Fruit fly (Drosophila melanogaster) whole organism, prepupa: Measurements from ENCODE around the gene Iml1.

ENCODE experiments used
- Blimp-1 ChIP-seq: fragments of 200-800 bp; sonication (Bioruptor generic); optimal IDR thresholded peaks from 3 replicates; lab custom pipeline; 2017; ENCODE audit warnings: missing biosample characterization, missing genetic modification characterization, mild to moderate bottlenecking, moderate library complexity, missing genetic modification reagents
- CG10631 ChIP-seq: fragments of 200-800 bp; sonication (Bioruptor generic); optimal IDR thresholded peaks from 2 replicates; lab custom pipeline; 2016; ENCODE audit warnings: missing biosample characterization, missing genetic modification characterization
- CG11294 ChIP-seq: fragments of 200-800 bp; sonication (Bioruptor generic); IDR thresholded peaks from 2 replicates; pipeline ENCODE4 v1.3.6; 2022; ENCODE audit warnings: missing biosample characterization, missing genetic modification characterization
- CG11762 ChIP-seq: fragments of 200-800 bp; sonication (Bioruptor generic); optimal IDR thresholded peaks from 3 replicates; lab custom pipeline; 2016; ENCODE audit warnings: missing biosample characterization, missing genetic modification characterization; ENCODE audit not compliant: insufficient read depth
- CG11902 ChIP-seq: fragments of 200-800 bp; sonication (Bioruptor generic); optimal IDR thresholded peaks from 3 replicates; lab custom pipeline; 2016; ENCODE audit warnings: missing biosample characterization, missing genetic modification characterization
- CG1621 ChIP-seq: fragments of 200-800 bp; sonication (Bioruptor generic); optimal IDR thresholded peaks from 3 replicates; lab custom pipeline; 2018; ENCODE audit warnings: missing biosample characterization, mild to moderate bottlenecking, missing genetic modification characterization
- CG16779 ChIP-seq: fragments of 200-800 bp; sonication (Bioruptor generic); optimal IDR thresholded peaks from 3 replicates; lab custom pipeline; 2017; ENCODE audit warnings: missing biosample characterization, mild to moderate bottlenecking, missing genetic modification characterization
- CG3032 ChIP-seq: fragments of 200-800 bp; optimal IDR thresholded peaks from 2 replicates; lab custom pipeline; 2019; ENCODE audit warnings: missing biosample characterization, mild to moderate bottlenecking, missing genetic modification characterization, moderate library complexity
- CG31627 ChIP-seq: fragments of 200-800 bp; sonication (Bioruptor generic); optimal IDR thresholded peaks from 3 replicates; lab custom pipeline; 2016; ENCODE audit warnings: missing biosample characterization, missing genetic modification characterization
- CG32006 ChIP-seq: fragments of 200-800 bp; sonication (Bioruptor generic); optimal IDR thresholded peaks from 3 replicates; lab custom pipeline; 2017; ENCODE audit warnings: missing biosample characterization, mild to moderate bottlenecking, missing genetic modification characterization
- CG34406 ChIP-seq: fragments of 200-800 bp; sonication (Bioruptor generic); optimal IDR thresholded peaks from 3 replicates; lab custom pipeline; 2016; ENCODE audit warnings: missing biosample characterization, missing genetic modification characterization
- CG3919 ChIP-seq: fragments of 200-800 bp; sonication (Bioruptor generic); optimal IDR thresholded peaks from 3 replicates; lab custom pipeline; 2016; ENCODE audit warnings: missing biosample characterization, missing genetic modification characterization
- CG4318 ChIP-seq: fragments of 200-800 bp; sonication (Bioruptor generic); optimal IDR thresholded peaks from 3 replicates; lab custom pipeline; 2017; ENCODE audit warnings: missing biosample characterization, mild to moderate bottlenecking, missing genetic modification characterization
- CG6163 ChIP-seq: fragments of 200-800 bp; sonication (Bioruptor generic); IDR thresholded peaks from 3 replicates; pipeline ENCODE4 v1.3.6; 2022; ENCODE audit warnings: missing biosample characterization, missing genetic modification characterization
- CG6276 ChIP-seq: fragments of 200-800 bp; sonication (Bioruptor generic); optimal IDR thresholded peaks from 2 replicates; lab custom pipeline; 2017; ENCODE audit warnings: missing biosample characterization, mild to moderate bottlenecking, missing genetic modification characterization
- CG6792 ChIP-seq: fragments of 200-800 bp; sonication (Bioruptor generic); optimal IDR thresholded peaks from 3 replicates; lab custom pipeline; 2016; ENCODE audit warnings: missing biosample characterization, missing genetic modification characterization
- CG6808 ChIP-seq: fragments of 200-800 bp; sonication (Bioruptor generic); optimal IDR thresholded peaks from 3 replicates; lab custom pipeline; 2017; ENCODE audit warnings: missing biosample characterization, missing genetic modification characterization, mild to moderate bottlenecking, moderate library complexity, missing genetic modification reagents
- CG6854 ChIP-seq: fragments of 200-800 bp; sonication (Bioruptor generic); optimal IDR thresholded peaks from 2 replicates; lab custom pipeline; 2017; ENCODE audit warnings: missing biosample characterization, mild to moderate bottlenecking, missing genetic modification characterization
- CG7368 ChIP-seq: fragments of 200-800 bp; sonication (Bioruptor generic); optimal IDR thresholded peaks from 3 replicates; lab custom pipeline; 2016; ENCODE audit warnings: missing biosample characterization, missing genetic modification characterization
- CG8319 ChIP-seq: fragments of 200-800 bp; sonication (Bioruptor generic); optimal IDR thresholded peaks from 3 replicates; lab custom pipeline; 2016; ENCODE audit warnings: missing biosample characterization, missing genetic modification characterization
- CG8632 ChIP-seq: fragments of 200-800 bp; sonication (Bioruptor generic); optimal IDR thresholded peaks from 3 replicates; lab custom pipeline; 2016; ENCODE audit warnings: missing biosample characterization, missing genetic modification characterization
- CG9139 ChIP-seq: fragments of 200-800 bp; sonication (Bioruptor generic); optimal IDR thresholded peaks from 3 replicates; lab custom pipeline; 2017; ENCODE audit warnings: missing biosample characterization, mild to moderate bottlenecking, missing genetic modification characterization
- Eip75B ChIP-seq: fragments of 200-800 bp; sonication (Bioruptor generic); optimal IDR thresholded peaks from 3 replicates; lab custom pipeline; 2016; ENCODE audit warnings: missing biosample characterization, missing genetic modification characterization
- Eip93F ChIP-seq: fragments of 200-800 bp; sonication (Bioruptor generic); optimal IDR thresholded peaks from 2 replicates; lab custom pipeline; 2016; ENCODE audit warnings: missing biosample characterization, mild to moderate bottlenecking, missing genetic modification characterization
- Ets21C ChIP-seq: fragments of 200-800 bp; sonication (Bioruptor generic); optimal IDR thresholded peaks from 3 replicates; lab custom pipeline; 2016; ENCODE audit warnings: missing biosample characterization, missing genetic modification characterization
- Ets96B ChIP-seq: fragments of 200-800 bp; optimal IDR thresholded peaks from 2 replicates; lab custom pipeline; 2019; ENCODE audit warnings: missing biosample characterization, mild to moderate bottlenecking, missing genetic modification characterization, moderate library complexity
- Gug ChIP-seq: fragments of 200-800 bp; sonication (Bioruptor generic); IDR thresholded peaks from 2 replicates; pipeline ENCODE4 v1.3.6; 2022; ENCODE audit warnings: missing biosample characterization, missing genetic modification characterization
- Hr38 ChIP-seq: sonication (Bioruptor generic); optimal IDR thresholded peaks from 2 replicates; lab custom pipeline; 2016; ENCODE audit warnings: missing biosample characterization, missing genetic modification characterization
- Hr39 ChIP-seq: fragments of 200-800 bp; sonication (Bioruptor generic); optimal IDR thresholded peaks from 2 replicates; lab custom pipeline; 2016; ENCODE audit warnings: missing biosample characterization, missing genetic modification characterization
- Lpt ChIP-seq: fragments of 200-800 bp; sonication (Bioruptor generic); optimal IDR thresholded peaks from 3 replicates; lab custom pipeline; 2016; ENCODE audit warnings: missing biosample characterization, missing genetic modification characterization
- Met ChIP-seq: fragments of 200-800 bp; sonication (Bioruptor generic); optimal IDR thresholded peaks from 3 replicates; lab custom pipeline; 2016; ENCODE audit warnings: missing biosample characterization, missing genetic modification characterization
- Smox ChIP-seq: fragments of 200-800 bp; sonication (Bioruptor generic); optimal IDR thresholded peaks from 3 replicates; lab custom pipeline; 2016; ENCODE audit warnings: missing biosample characterization, missing genetic modification characterization
- Sox102F ChIP-seq: fragments of 200-800 bp; sonication (Bioruptor generic); optimal IDR thresholded peaks from 2 replicates; lab custom pipeline; 2016; ENCODE audit warnings: missing biosample characterization, mild to moderate bottlenecking, missing genetic modification characterization
- Sox15 ChIP-seq: fragments of 200-800 bp; sonication (Bioruptor generic); optimal IDR thresholded peaks from 3 replicates; lab custom pipeline; 2016; ENCODE audit warnings: missing biosample characterization, missing genetic modification characterization
- achi ChIP-seq: fragments of 200-800 bp; sonication (Bioruptor generic); optimal IDR thresholded peaks from 3 replicates; lab custom pipeline; 2016; ENCODE audit warnings: missing biosample characterization, missing genetic modification characterization
- cyc ChIP-seq: fragments of 200-800 bp; sonication (Bioruptor generic); optimal IDR thresholded peaks from 3 replicates; lab custom pipeline; 2016; ENCODE audit warnings: missing biosample characterization, missing genetic modification characterization
- dac ChIP-seq: fragments of 200-800 bp; sonication (Bioruptor generic); optimal IDR thresholded peaks from 2 replicates; lab custom pipeline; 2017; ENCODE audit warnings: missing biosample characterization, mild to moderate bottlenecking, missing genetic modification characterization
- dsx ChIP-seq: fragments of 200-800 bp; optimal IDR thresholded peaks from 3 replicates; lab custom pipeline; 2019; ENCODE audit warnings: missing biosample characterization, mild to moderate bottlenecking, missing genetic modification characterization, moderate library complexity; ENCODE audit not compliant: poor library complexity, severe bottlenecking
- eg ChIP-seq: fragments of 200-800 bp; sonication (Bioruptor generic); IDR thresholded peaks from 3 replicates; pipeline ENCODE4 v1.3.6; 2022; ENCODE audit warnings: missing biosample characterization, missing genetic modification characterization
- esn ChIP-seq: fragments of 200-800 bp; sonication (Bioruptor generic); optimal IDR thresholded peaks from 2 replicates; lab custom pipeline; 2016; ENCODE audit warnings: missing biosample characterization, mild to moderate bottlenecking, missing genetic modification characterization, moderate library complexity
- fd59A ChIP-seq: fragments of 200-800 bp; sonication (Bioruptor generic); optimal IDR thresholded peaks from 2 replicates; lab custom pipeline; 2017; ENCODE audit warnings: missing biosample characterization, mild to moderate bottlenecking, missing genetic modification characterization, missing genetic modification reagents
- fd85E ChIP-seq: fragments of 200-800 bp; sonication (Bioruptor generic); optimal IDR thresholded peaks from 3 replicates; lab custom pipeline; 2016; ENCODE audit warnings: missing biosample characterization, missing genetic modification characterization
- fkh ChIP-seq: fragments of 200-800 bp; sonication (Bioruptor generic); optimal IDR thresholded peaks from 3 replicates; lab custom pipeline; 2017; ENCODE audit warnings: missing biosample characterization, mild to moderate bottlenecking, missing genetic modification characterization, moderate library complexity
- lz ChIP-seq: fragments of 200-800 bp; sonication (Bioruptor generic); optimal IDR thresholded peaks from 3 replicates; lab custom pipeline; 2016; ENCODE audit warnings: missing biosample characterization, missing genetic modification characterization
- net ChIP-seq: fragments of 200-800 bp; sonication (Bioruptor generic); optimal IDR thresholded peaks from 3 replicates; lab custom pipeline; 2016; ENCODE audit warnings: missing biosample characterization, missing genetic modification characterization
- pdm3 ChIP-seq: fragments of 200-800 bp; sonication (Bioruptor generic); optimal IDR thresholded peaks from 3 replicates; lab custom pipeline; 2016; ENCODE audit warnings: missing biosample characterization, missing genetic modification characterization
- salr ChIP-seq, 2 experiments: fragments of 200-800 bp; sonication (Bioruptor generic); optimal IDR thresholded peaks; 3 replicates each; lab custom pipeline; 2016 to 2018; ENCODE audit warnings: missing biosample characterization in 2 of 2, missing genetic modification characterization in 2 of 2, mild to moderate bottlenecking in 1 of 2
- spab ChIP-seq: fragments of 200-800 bp; sonication (Bioruptor generic); optimal IDR thresholded peaks from 2 replicates; lab custom pipeline; 2017; ENCODE audit warnings: missing biosample characterization, mild to moderate bottlenecking, missing genetic modification characterization, missing genetic modification reagents
- ss ChIP-seq, 2 experiments: fragments of 200-800 bp; sonication (Bioruptor generic); optimal IDR thresholded peaks; 2 replicates in 1 of 2; 3 replicates in 1 of 2; lab custom pipeline; 2017 to 2018; ENCODE audit warnings: mild to moderate bottlenecking in 2 of 2, missing biosample characterization in 2 of 2, missing genetic modification characterization in 2 of 2, moderate library complexity in 1 of 2
- topi ChIP-seq: fragments of 200-800 bp; sonication (Bioruptor generic); optimal IDR thresholded peaks from 3 replicates; lab custom pipeline; 2016; ENCODE audit warnings: missing biosample characterization, missing genetic modification characterization
- vri ChIP-seq: fragments of 200-800 bp; sonication (Bioruptor generic); optimal IDR thresholded peaks from 3 replicates; lab custom pipeline; 2016; ENCODE audit warnings: missing biosample characterization, mild to moderate bottlenecking, missing genetic modification characterization

Iml1 gene

DNA sequence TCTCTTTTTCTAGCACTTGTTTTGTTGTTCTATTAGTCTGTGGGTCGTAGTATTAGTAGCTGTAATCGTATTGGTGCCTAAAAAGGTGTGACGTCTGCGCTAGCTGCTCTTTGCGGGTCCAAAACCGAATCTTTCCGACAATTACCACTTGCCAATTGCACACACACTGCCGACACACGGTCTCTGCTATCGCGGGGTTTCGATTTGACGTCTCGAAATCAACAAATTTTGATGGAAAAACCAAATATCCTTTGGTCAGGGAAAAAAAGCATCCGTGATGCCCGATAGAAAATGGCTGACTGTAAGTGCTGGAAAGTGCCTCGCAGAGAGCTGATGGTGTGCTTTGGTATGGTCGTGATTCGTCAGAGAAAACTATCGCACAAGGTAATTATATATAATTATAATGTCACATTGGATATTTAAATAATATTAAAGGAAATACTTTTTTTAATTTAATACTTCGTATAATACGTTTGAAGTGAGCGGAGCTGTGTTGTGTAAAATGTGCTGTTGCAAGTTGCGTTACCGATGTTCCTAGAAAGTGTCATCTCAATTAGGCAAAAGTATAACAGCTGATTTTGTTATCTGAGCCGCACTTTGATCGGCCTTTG is 24.4 kb upstream of the Iml1 start, which contains the start of the genes Pex10 and CG12099:
Gene Pex10 (plus strand): TSS at position 51 of the 611 bp plus-strand sequence.
Gene CG12099 (minus strand): TSS at position 307 of the 611 bp plus-strand sequence.
- peak; percentile 79 for TF ChIP-seq CG11902 (GFP tag; lab: Kevin White, UChicago)
- peak; percentile 67 for TF ChIP-seq fd59A (GFP tag; lab: Kevin White, UChicago)
- peak; percentile 65 for TF ChIP-seq dsx (GFP tag; lab: Kevin White, UChicago)
- TF ChIP-seq Eip75B (GFP tag; lab: Kevin White, UChicago) = no peak
- TF ChIP-seq CG32006 (GFP tag; lab: Kevin White, UChicago) = peak; percentile 83
- peak; percentile 83 for TF ChIP-seq lz (GFP tag; lab: Kevin White, UChicago)
- TF ChIP-seq topi = peak; percentile 75
- peak; percentile 84 for TF ChIP-seq CG3919
- peak; percentile 82 for TF ChIP-seq Sox102F
- TF ChIP-seq fd85E = peak; percentile 20
- TF ChIP-seq CG11762 = peak; percentile 65
- peak; percentile 88 for TF ChIP-seq esn (GFP tag; lab: Kevin White, UChicago)
- TF ChIP-seq Ets21C (GFP tag; lab: Kevin White, UChicago) = peak; percentile 69
- peak; percentile 86 for TF ChIP-seq CG3032
- peak; percentile 81 for TF ChIP-seq eg (GFP tag; lab: Robert Waterston, UW)
- TF ChIP-seq net (GFP tag; lab: Kevin White, UChicago) = peak; percentile 76
- no peak for TF ChIP-seq Hr38 (GFP tag; lab: Kevin White, UChicago)
- peak; percentile 83 for TF ChIP-seq CG31627
- no peak for TF ChIP-seq Met (GFP tag; lab: Kevin White, UChicago)
- peak; percentile 78 for TF ChIP-seq CG6808 (GFP tag; lab: Kevin White, UChicago)
- TF ChIP-seq Eip93F (GFP tag; lab: Kevin White, UChicago) = peak; percentile 58
- peak; percentile 86 for TF ChIP-seq achi (GFP tag; lab: Kevin White, UChicago)
- TF ChIP-seq Lpt (GFP tag; lab: Kevin White, UChicago) = peak; percentile 62
- peak; percentile 79 for TF ChIP-seq Sox15 (GFP tag; lab: Kevin White, UChicago)
- peak; percentile 68 for TF ChIP-seq CG4318 (GFP tag; lab: Kevin White, UChicago)
- TF ChIP-seq fkh = no peak
- peak; percentile 94 for TF ChIP-seq CG10631 (GFP tag; lab: Kevin White, UChicago)
- TF ChIP-seq Hr39 (GFP tag; lab: Kevin White, UChicago) = peak; percentile 80
- peak; percentile 39 for TF ChIP-seq CG9139 (GFP tag; lab: Kevin White, UChicago)
- TF ChIP-seq CG16779 = peak; percentile 42
- peak; percentile 86 for TF ChIP-seq CG6163 (GFP tag; lab: Robert Waterston, UW)
- TF ChIP-seq CG8632 (GFP tag; lab: Kevin White, UChicago) = peak; percentile 81
- peak; percentile 82 for TF ChIP-seq dac (GFP tag; lab: Kevin White, UChicago)
- TF ChIP-seq ss (GFP tag; optimal IDR thresholded peaks at IDR 0.05; lab: Kevin White, UChicago) = peak; percentile 69 to 76
- TF ChIP-seq Smox = no peak
- TF ChIP-seq pdm3 (GFP tag; lab: Kevin White, UChicago) = no peak
- TF ChIP-seq salr (GFP tag; optimal IDR thresholded peaks at IDR 0.05; lab: Kevin White, UChicago) = peak in 1 of 2 experiments; percentile 54
- TF ChIP-seq vri (GFP tag; lab: Kevin White, UChicago) = peak; percentile 78
- TF ChIP-seq CG8319 (GFP tag; lab: Kevin White, UChicago) = peak; percentile 67
- TF ChIP-seq CG34406 (GFP tag; lab: Kevin White, UChicago) = peak; percentile 78
- TF ChIP-seq Ets96B (tag; lab: Kevin White, UChicago) = peak; percentile 71
- TF ChIP-seq CG11294 (GFP tag; lab: Robert Waterston, UW) = peak; percentile 75
- peak; percentile 69 for TF ChIP-seq CG7368 (GFP tag; lab: Kevin White, UChicago)
- TF ChIP-seq CG6276 (GFP tag; lab: Kevin White, UChicago) = peak; percentile 18
- TF ChIP-seq Blimp-1 (GFP tag; lab: Kevin White, UChicago) = peak; percentile 58
- TF ChIP-seq CG6792 (GFP tag; lab: Kevin White, UChicago) = peak; percentile 80
- TF ChIP-seq spab (GFP tag; lab: Kevin White, UChicago) = peak; percentile 38
- peak; percentile 69 for TF ChIP-seq CG6854 (GFP tag; lab: Kevin White, UChicago)
- peak; percentile 87 for TF ChIP-seq Gug (GFP tag; lab: Robert Waterston, UW)
- TF ChIP-seq cyc (GFP tag; lab: Kevin White, UChicago) = peak; percentile 78
- peak; percentile 58 for TF ChIP-seq CG1621
